Fruit fly (Drosophila melanogaster) whole organism, embryonic: Measurements from ENCODE around the gene CG7231.

Source experiments
- Aef1 ChIP-seq: fragments of 200-800 bp; sonication (Bioruptor generic); IDR thresholded peaks from 3 replicates; pipeline ENCODE4 v1.3.6; 2022; ENCODE audit warnings: missing biosample characterization, missing genetic modification characterization
- Atf-2 ChIP-seq: fragments of 200-800 bp; sonication (Bioruptor generic); optimal IDR thresholded peaks from 2 replicates; lab custom pipeline; 2016; ENCODE audit warnings: missing biosample characterization, missing genetic modification characterization
- Bdp1 ChIP-seq: fragments of 200-800 bp; sonication (Bioruptor generic); optimal IDR thresholded peaks from 3 replicates; lab custom pipeline; 2016; ENCODE audit warnings: missing biosample characterization, missing genetic modification characterization
- Blimp-1 ChIP-seq: fragments of 200-800 bp; sonication (Bioruptor generic); optimal IDR thresholded peaks from 3 replicates; lab custom pipeline; 2018; ENCODE audit warnings: missing biosample characterization, missing genetic modification characterization, mild to moderate bottlenecking, moderate library complexity, missing genetic modification reagents
- CG11085 ChIP-seq: fragments of 200-800 bp; sonication (Bioruptor generic); IDR thresholded peaks from 2 replicates; pipeline ENCODE4 v1.3.6; 2022; ENCODE audit warnings: missing biosample characterization, missing genetic modification characterization
- CG14965 ChIP-seq: fragments of 200-800 bp; sonication (Bioruptor generic); optimal IDR thresholded peaks from 2 replicates; lab custom pipeline; 2016; ENCODE audit warnings: missing biosample characterization, missing genetic modification characterization, borderline replicate concordance
- CG1529 ChIP-seq: fragments of 200-800 bp; sonication (Bioruptor generic); optimal IDR thresholded peaks from 3 replicates; lab custom pipeline; 2018; ENCODE audit warnings: missing biosample characterization, missing genetic modification characterization
- CG1602 ChIP-seq: fragments of 200-800 bp; sonication (Bioruptor generic); optimal IDR thresholded peaks from 3 replicates; lab custom pipeline; 2016; ENCODE audit warnings: missing biosample characterization, missing genetic modification characterization
- CG16815 ChIP-seq: fragments of 200-800 bp; sonication (Bioruptor generic); optimal IDR thresholded peaks from 3 replicates; lab custom pipeline; 2017; ENCODE audit warnings: missing biosample characterization, mild to moderate bottlenecking, missing genetic modification characterization
- CG2120 ChIP-seq: fragments of 200-800 bp; sonication (Bioruptor generic); optimal IDR thresholded peaks from 3 replicates; lab custom pipeline; 2016; ENCODE audit warnings: missing biosample characterization, missing genetic modification characterization
- CG31441 ChIP-seq: fragments of 200-800 bp; sonication (Bioruptor generic); IDR thresholded peaks from 2 replicates; pipeline ENCODE4 v1.3.6; 2022; ENCODE audit warnings: missing biosample characterization, missing genetic modification characterization
- CG4328 ChIP-seq: fragments of 200-800 bp; sonication (Bioruptor generic); optimal IDR thresholded peaks from 3 replicates; lab custom pipeline; 2017; ENCODE audit warnings: missing biosample characterization, missing genetic modification reagents, missing genetic modification characterization
- CG43689 ChIP-seq: fragments of 200-800 bp; sonication (Bioruptor generic); IDR thresholded peaks from 2 replicates; pipeline ENCODE4 v1.3.6; 2022; ENCODE audit warnings: missing biosample characterization, missing genetic modification characterization
- CG5180 ChIP-seq: fragments of 200-800 bp; sonication (Bioruptor generic); optimal IDR thresholded peaks from 3 replicates; lab custom pipeline; 2017; ENCODE audit warnings: missing biosample characterization, missing genetic modification characterization, mild to moderate bottlenecking, moderate library complexity, missing genetic modification reagents
- CG7963 ChIP-seq: fragments of 200-800 bp; sonication (Bioruptor generic); IDR thresholded peaks from 3 replicates; pipeline ENCODE4 v1.3.6; 2022; ENCODE audit warnings: missing biosample characterization, missing genetic modification characterization; ENCODE audit not compliant: partially characterized antibody
- CG8089 ChIP-seq: fragments of 200-800 bp; sonication (Bioruptor generic); optimal IDR thresholded peaks from 3 replicates; lab custom pipeline; 2016; ENCODE audit warnings: missing biosample characterization, missing genetic modification characterization
- CG8281 ChIP-seq: fragments of 200-800 bp; sonication (Bioruptor generic); optimal IDR thresholded peaks from 2 replicates; lab custom pipeline; 2018; ENCODE audit warnings: missing biosample characterization, mild to moderate bottlenecking, missing genetic modification characterization, moderate library complexity
- CG8944 ChIP-seq: fragments of 200-800 bp; sonication (Bioruptor generic); optimal IDR thresholded peaks from 3 replicates; lab custom pipeline; 2016; ENCODE audit warnings: missing biosample characterization, missing genetic modification characterization
- CG9215 ChIP-seq: fragments of 200-800 bp; sonication (Bioruptor generic); IDR thresholded peaks from 2 replicates; pipeline ENCODE4 v1.3.6; 2022; ENCODE audit warnings: missing biosample characterization, missing genetic modification characterization
- Dfd ChIP-seq, 2 experiments: fragments of >200 bp; optimal IDR thresholded peaks; 2 replicates each; lab custom pipeline; 2017; ENCODE audit warnings: missing biosample characterization in 2 of 2, missing genetic modification characterization in 2 of 2
- Drgx ChIP-seq: fragments of 200-800 bp; sonication (Bioruptor generic); IDR thresholded peaks from 2 replicates; pipeline ENCODE4 v1.3.6; 2022; ENCODE audit warnings: missing biosample characterization, missing genetic modification characterization
- Fer3 ChIP-seq: fragments of 200-800 bp; sonication (Bioruptor generic); optimal IDR thresholded peaks from 2 replicates; lab custom pipeline; 2018; ENCODE audit warnings: missing biosample characterization, mild to moderate bottlenecking, missing genetic modification characterization, moderate library complexity
- Gug ChIP-seq: fragments of 200-800 bp; sonication (Bioruptor generic); IDR thresholded peaks from 4 replicates; pipeline ENCODE4 v1.3.6; 2022; ENCODE audit warnings: missing biosample characterization, missing genetic modification characterization
- Hr39 ChIP-seq: fragments of >200 bp; optimal IDR thresholded peaks from 2 replicates; lab custom pipeline; 2017
- Med ChIP-seq: fragments of 200-800 bp; sonication (Bioruptor generic); peaks from one replicate; lab custom pipeline; 2016; ENCODE audit warnings: missing biosample characterization, missing genetic modification characterization, mild to moderate bottlenecking, inconsistent platforms, moderate library complexity
- NfI ChIP-seq: fragments of 200-800 bp; sonication (Bioruptor generic); optimal IDR thresholded peaks from 3 replicates; lab custom pipeline; 2018; ENCODE audit warnings: missing biosample characterization, mild to moderate bottlenecking, missing genetic modification characterization, moderate library complexity
- Side ChIP-seq: fragments of 200-800 bp; sonication (Bioruptor generic); optimal IDR thresholded peaks from 2 replicates; lab custom pipeline; 2016; ENCODE audit warnings: missing biosample characterization, missing genetic modification characterization
- ab ChIP-seq: fragments of 200-800 bp; sonication (Bioruptor generic); optimal IDR thresholded peaks from 2 replicates; lab custom pipeline; 2016; ENCODE audit warnings: missing biosample characterization, missing genetic modification characterization
- btn ChIP-seq: fragments of 200-800 bp; sonication (Bioruptor generic); optimal IDR thresholded peaks from 2 replicates; lab custom pipeline; 2016; ENCODE audit warnings: missing biosample characterization, missing genetic modification characterization
- cato ChIP-seq: fragments of 200-800 bp; sonication (Bioruptor generic); optimal IDR thresholded peaks from 2 replicates; lab custom pipeline; 2016; ENCODE audit warnings: missing biosample characterization, missing genetic modification characterization, borderline replicate concordance
- dati ChIP-seq: fragments of 200-800 bp; sonication (Bioruptor generic); IDR thresholded peaks from 2 replicates; pipeline ENCODE4 v1.3.6; 2022; ENCODE audit warnings: missing biosample characterization, missing genetic modification characterization
- dysf ChIP-seq: fragments of 200-800 bp; sonication (Bioruptor generic); IDR thresholded peaks from 3 replicates; pipeline ENCODE4 v1.3.6; 2022; ENCODE audit warnings: missing biosample characterization, missing genetic modification characterization
- emc ChIP-seq: fragments of 200-800 bp; sonication (Bioruptor generic); optimal IDR thresholded peaks from 2 replicates; lab custom pipeline; 2016; ENCODE audit warnings: missing biosample characterization, missing genetic modification characterization
- ems ChIP-seq: fragments of 200-800 bp; sonication (Bioruptor generic); optimal IDR thresholded peaks from 3 replicates; lab custom pipeline; 2016; ENCODE audit warnings: missing biosample characterization, missing genetic modification characterization
- fd102C ChIP-seq: fragments of 200-800 bp; sonication (Bioruptor generic); optimal IDR thresholded peaks from 2 replicates; lab custom pipeline; 2018; ENCODE audit warnings: missing biosample characterization, mild to moderate bottlenecking, missing genetic modification characterization, moderate library complexity
- kay ChIP-seq: fragments of 200-800 bp; sonication (Bioruptor generic); optimal IDR thresholded peaks from 2 replicates; lab custom pipeline; 2016; ENCODE audit warnings: missing biosample characterization, missing genetic modification characterization
- kni ChIP-seq: fragments of 200-800 bp; sonication (Bioruptor generic); optimal IDR thresholded peaks from 3 replicates; lab custom pipeline; 2017; ENCODE audit warnings: mild to moderate bottlenecking, missing biosample characterization, missing genetic modification reagents, missing genetic modification characterization
- lilli ChIP-seq: fragments of 200-800 bp; sonication (Bioruptor generic); optimal IDR thresholded peaks from 3 replicates; lab custom pipeline; 2016; ENCODE audit warnings: missing biosample characterization, missing genetic modification characterization
- lola ChIP-seq, 3 experiments: fragments of >200 bp in 2 of 3; fragments of 200-800 bp in 1 of 3; sonication (Bioruptor generic) in 1 of 3; optimal IDR thresholded peaks; 2 replicates each; lab custom pipeline; 2017 to 2019; ENCODE audit warnings: missing biosample characterization in 3 of 3, missing genetic modification characterization in 3 of 3, mild to moderate bottlenecking in 1 of 3, moderate library complexity in 1 of 3
- pb ChIP-seq: fragments of 200-800 bp; sonication (Bioruptor generic); optimal IDR thresholded peaks from 3 replicates; lab custom pipeline; 2016; ENCODE audit warnings: missing biosample characterization, missing genetic modification characterization
- phol ChIP-seq: fragments of 200-800 bp; sonication (Bioruptor generic); optimal IDR thresholded peaks from 3 replicates; lab custom pipeline; 2018; ENCODE audit warnings: missing biosample characterization, mild to moderate bottlenecking, missing genetic modification characterization, moderate library complexity
- pzg ChIP-seq: fragments of 200-800 bp; sonication (Bioruptor generic); optimal IDR thresholded peaks from 3 replicates; lab custom pipeline; 2018; ENCODE audit warnings: missing biosample characterization, mild to moderate bottlenecking, missing genetic modification characterization, moderate library complexity
- shn ChIP-seq: fragments of 200-800 bp; sonication (Bioruptor generic); optimal IDR thresholded peaks from 3 replicates; lab custom pipeline; 2016; ENCODE audit warnings: missing biosample characterization, missing genetic modification characterization
- slp2 ChIP-seq: fragments of 200-800 bp; sonication (Bioruptor generic); optimal IDR thresholded peaks from 2 replicates; lab custom pipeline; 2016; ENCODE audit warnings: missing biosample characterization, missing genetic modification characterization
- so ChIP-seq: fragments of 200-800 bp; sonication (Bioruptor generic); IDR thresholded peaks from 3 replicates; pipeline ENCODE4 v1.3.6; 2022; ENCODE audit warnings: missing biosample characterization, missing genetic modification characterization
- sqz ChIP-seq: fragments of 200-800 bp; sonication (Bioruptor generic); optimal IDR thresholded peaks from 3 replicates; lab custom pipeline; 2018; ENCODE audit warnings: missing biosample characterization, mild to moderate bottlenecking, missing genetic modification characterization
- tgo ChIP-seq: fragments of 200-800 bp; sonication (Bioruptor generic); IDR thresholded peaks from 3 replicates; pipeline ENCODE4 v1.3.6; 2022; ENCODE audit warnings: missing biosample characterization, missing genetic modification characterization
- tx ChIP-seq: fragments of 200-800 bp; sonication (Bioruptor generic); optimal IDR thresholded peaks from 2 replicates; lab custom pipeline; 2016; ENCODE audit warnings: missing biosample characterization, missing genetic modification characterization
- unpg ChIP-seq: fragments of 200-800 bp; sonication (Bioruptor generic); optimal IDR thresholded peaks from 3 replicates; lab custom pipeline; 2018; ENCODE audit warnings: missing biosample characterization, mild to moderate bottlenecking, missing genetic modification characterization, moderate library complexity
- vfl ChIP-seq: fragments of 200-800 bp; sonication (Bioruptor generic); optimal IDR thresholded peaks from 2 replicates; lab custom pipeline; 2016; ENCODE audit warnings: missing biosample characterization, missing genetic modification characterization

CG7231 gene

dm6 chr2L:7957068-7957868, 26.5 kb upstream of the CG7231 start (continued):
- TF ChIP-seq kay (GFP tag; lab: Kevin White, UChicago), result peak; percentile 55
- TF ChIP-seq CG7963 (GFP tag; lab: Robert Waterston, UW), result no peak
- no peak for TF ChIP-seq tx
- TF ChIP-seq dysf, result peak; percentile 73
- TF ChIP-seq ab, result no peak
- TF ChIP-seq NfI (GFP tag; lab: Kevin White, UChicago), result peak; percentile 41
- TF ChIP-seq Drgx (GFP tag; lab: Robert Waterston, UW), result peak; percentile 40; the same call in 1 of the 2 replicates
- TF ChIP-seq CG1529 (GFP tag; lab: Kevin White, UChicago), result peak; percentile 27
- TF ChIP-seq Bdp1 (GFP tag; lab: Kevin White, UChicago), result peak; percentile 5
- no peak for TF ChIP-seq Dfd (GFP tag; optimal IDR thresholded peaks at IDR 0.05; lab: Kevin White, UChicago)
- no peak for TF ChIP-seq CG11085 (GFP tag; lab: Robert Waterston, UW)
- no peak for TF ChIP-seq Fer3
- no peak for TF ChIP-seq pzg (GFP tag; lab: Kevin White, UChicago)
- TF ChIP-seq CG14965 (GFP tag; lab: Kevin White, UChicago), result no peak
- TF ChIP-seq CG4328 (GFP tag; lab: Kevin White, UChicago), result no peak
- TF ChIP-seq CG16815, result no peak
- TF ChIP-seq lilli, result peak; percentile 49
- TF ChIP-seq Blimp-1 (GFP tag; lab: Kevin White, UChicago), result peak; percentile 9
- TF ChIP-seq lola (GFP tag; optimal IDR thresholded peaks at IDR 0.05; lab: Kevin White, UChicago), result no peak
- TF ChIP-seq Gug (GFP tag; lab: Robert Waterston, UW), result 0 out of 4 replicates have a peak, but pooled peaks have one; percentile 4
- TF ChIP-seq kni (GFP tag; lab: Kevin White, UChicago), result no peak
- no peak for TF ChIP-seq CG8944 (GFP tag; lab: Kevin White, UChicago)
- TF ChIP-seq tgo, result peak; percentile 64; the same call in 2 of the 3 replicates
- no peak for TF ChIP-seq sqz (GFP tag; lab: Kevin White, UChicago)
- no peak for TF ChIP-seq Atf-2 (GFP tag; lab: Kevin White, UChicago)
- peak; percentile 61; the same call in 1 of the 3 replicates for TF ChIP-seq Aef1 (GFP tag; lab: Robert Waterston, UW)
- TF ChIP-seq slp2 (GFP tag; lab: Kevin White, UChicago), result no peak
- TF ChIP-seq dati, result no peak
- no peak for TF ChIP-seq emc (GFP tag; lab: Kevin White, UChicago)
- TF ChIP-seq CG9215 (GFP tag; lab: Robert Waterston, UW), result peak; percentile 47
- no peak for TF ChIP-seq pb
- peak; percentile 55 for TF ChIP-seq unpg (GFP tag; lab: Kevin White, UChicago)
- TF ChIP-seq so (GFP tag; lab: Robert Waterston, UW), result peak; percentile 65; the same call in 2 of the 3 replicates
- TF ChIP-seq btn, result no peak
- TF ChIP-seq CG8089 (GFP tag; lab: Kevin White, UChicago), result no peak
- peak; percentile 44 for TF ChIP-seq CG2120 (GFP tag; lab: Kevin White, UChicago)
- peak; percentile 26 for TF ChIP-seq CG1602 (GFP tag; lab: Kevin White, UChicago)
- TF ChIP-seq CG43689 (GFP tag; lab: Robert Waterston, UW), result no peak
- TF ChIP-seq cato (GFP tag; lab: Kevin White, UChicago), result no peak
- no peak for TF ChIP-seq Med (GFP tag; lab: Kevin White, UChicago)
- TF ChIP-seq Hr39 (lab: Kevin White, UChicago), result no peak
- peak; percentile 18 for TF ChIP-seq CG5180 (GFP tag; lab: Kevin White, UChicago)
- TF ChIP-seq shn (GFP tag; lab: Kevin White, UChicago), result no peak
- TF ChIP-seq fd102C, result no peak
- TF ChIP-seq CG8281 (tag; lab: Kevin White, UChicago), result no peak
- TF ChIP-seq Side, result no peak
- peak; percentile 44; the same call in 1 of the 2 replicates for TF ChIP-seq CG31441 (GFP tag; lab: Robert Waterston, UW)
- peak; percentile 52 for TF ChIP-seq phol (tag; lab: Kevin White, UChicago)
- no peak for TF ChIP-seq ems (GFP tag; lab: Kevin White, UChicago)
- TF ChIP-seq vfl (GFP tag; lab: Kevin White, UChicago), result no peak
